Fruit fly (Drosophila melanogaster) whole organism, embryonic: ENCODE results near the gene CG6345.
A peak's percentile ranks its signal among the peaks of the same experiment; 100 is the strongest.

ENCODE experiments used
- ATbp ChIP-seq: fragments of 200-800 bp; sonication (Bioruptor generic); optimal IDR thresholded peaks from 2 replicates; lab custom pipeline; 2017; ENCODE audit warnings: missing biosample characterization, mild to moderate bottlenecking, missing genetic modification characterization, missing genetic modification reagents
- Adf1 ChIP-seq: fragments of 200-800 bp; sonication (Bioruptor generic); IDR thresholded peaks from 2 replicates; pipeline ENCODE4 v1.3.6; 2022; ENCODE audit warnings: missing biosample characterization, missing genetic modification characterization
- Antp ChIP-seq: fragments of 200-800 bp; sonication (Bioruptor generic); optimal IDR thresholded peaks from 3 replicates; lab custom pipeline; 2016; ENCODE audit warnings: missing biosample characterization, missing genetic modification characterization
- CG11093 ChIP-seq: fragments of 200-800 bp; sonication (Bioruptor generic); IDR thresholded peaks from 3 replicates; pipeline ENCODE4 v1.3.6; 2022; ENCODE audit warnings: missing biosample characterization, missing genetic modification characterization
- CG1529 ChIP-seq: fragments of 200-800 bp; sonication (Bioruptor generic); optimal IDR thresholded peaks from 3 replicates; lab custom pipeline; 2018; ENCODE audit warnings: missing biosample characterization, missing genetic modification characterization
- CG16813 ChIP-seq: fragments of 200-800 bp; sonication (Bioruptor generic); IDR thresholded peaks from 3 replicates; pipeline ENCODE4 v1.3.6; 2022; ENCODE audit warnings: missing biosample characterization, missing genetic modification characterization; ENCODE audit not compliant: partially characterized antibody
- CG16863 ChIP-seq: fragments of 200-800 bp; sonication (Bioruptor generic); optimal IDR thresholded peaks from 3 replicates; lab custom pipeline; 2016; ENCODE audit warnings: missing biosample characterization, missing genetic modification characterization
- CG17912 ChIP-seq: fragments of 200-800 bp; sonication (Bioruptor generic); optimal IDR thresholded peaks from 2 replicates; lab custom pipeline; 2018; ENCODE audit warnings: missing biosample characterization, mild to moderate bottlenecking, missing genetic modification characterization
- CG18476 ChIP-seq: fragments of 200-800 bp; sonication (Bioruptor generic); optimal IDR thresholded peaks from 2 replicates; lab custom pipeline; 2016; ENCODE audit warnings: missing biosample characterization, mild to moderate bottlenecking, missing genetic modification characterization
- CG2202 ChIP-seq: fragments of 200-800 bp; sonication (Bioruptor generic); optimal IDR thresholded peaks from 2 replicates; lab custom pipeline; 2018; ENCODE audit warnings: missing biosample characterization, mild to moderate bottlenecking, missing genetic modification characterization
- CG30431 ChIP-seq: fragments of 200-800 bp; sonication (Bioruptor generic); optimal IDR thresholded peaks from 2 replicates; lab custom pipeline; 2017; ENCODE audit warnings: missing biosample characterization, missing genetic modification characterization
- CG34224 ChIP-seq: fragments of 200-800 bp; sonication (Bioruptor generic); IDR thresholded peaks from 3 replicates; pipeline ENCODE4 v1.3.6; 2022; ENCODE audit warnings: missing biosample characterization, missing genetic modification characterization; ENCODE audit not compliant: partially characterized antibody
- CG34376 ChIP-seq: fragments of 200-800 bp; sonication (Bioruptor generic); optimal IDR thresholded peaks from 2 replicates; lab custom pipeline; 2018; ENCODE audit warnings: missing biosample characterization, mild to moderate bottlenecking, missing genetic modification characterization
- CG3995 ChIP-seq: fragments of 200-800 bp; sonication (Bioruptor generic); optimal IDR thresholded peaks from 3 replicates; lab custom pipeline; 2016; ENCODE audit warnings: missing biosample characterization, missing genetic modification characterization
- CG5245 ChIP-seq: fragments of 200-800 bp; sonication (Bioruptor generic); optimal IDR thresholded peaks from 3 replicates; lab custom pipeline; 2016; ENCODE audit warnings: missing biosample characterization, missing genetic modification characterization
- CG8359 ChIP-seq: fragments of 200-800 bp; sonication (Bioruptor generic); optimal IDR thresholded peaks from 2 replicates; lab custom pipeline; 2017; ENCODE audit warnings: missing biosample characterization, mild to moderate bottlenecking, missing genetic modification characterization, borderline replicate concordance
- CG9437 ChIP-seq: fragments of 200-800 bp; sonication (Bioruptor generic); optimal IDR thresholded peaks from 2 replicates; lab custom pipeline; 2018; ENCODE audit warnings: missing biosample characterization, mild to moderate bottlenecking, missing genetic modification characterization
- Dek ChIP-seq: fragments of 200-800 bp; sonication (Bioruptor generic); optimal IDR thresholded peaks from 3 replicates; lab custom pipeline; 2019; ENCODE audit warnings: missing biosample characterization, mild to moderate bottlenecking, missing genetic modification characterization, moderate library complexity
- Dfd ChIP-seq, 2 experiments: fragments of >200 bp; optimal IDR thresholded peaks; 2 replicates each; lab custom pipeline; 2017; ENCODE audit warnings: missing biosample characterization in 2 of 2, missing genetic modification characterization in 2 of 2
- Dp ChIP-seq: fragments of 200-800 bp; sonication (Bioruptor generic); optimal IDR thresholded peaks from 2 replicates; lab custom pipeline; 2018; ENCODE audit warnings: missing biosample characterization, mild to moderate bottlenecking, missing genetic modification characterization, moderate library complexity
- Eip74EF ChIP-seq, 2 experiments: fragments of 200-800 bp in 1 of 2; fragments of >200 bp in 1 of 2; sonication (Bioruptor generic) in 1 of 2; optimal IDR thresholded peaks; 2 replicates each; lab custom pipeline; 2017 to 2019; ENCODE audit warnings: missing biosample characterization in 2 of 2, missing genetic modification characterization in 2 of 2, mild to moderate bottlenecking in 1 of 2, moderate library complexity in 1 of 2
- Fer3 ChIP-seq: fragments of 200-800 bp; sonication (Bioruptor generic); optimal IDR thresholded peaks from 2 replicates; lab custom pipeline; 2018; ENCODE audit warnings: missing biosample characterization, mild to moderate bottlenecking, missing genetic modification characterization, moderate library complexity
- GATAe ChIP-seq: fragments of 200-800 bp; sonication (Bioruptor generic); conservative IDR thresholded peaks from 2 replicates; pipeline ENCODE4 v1.3.6; 2022; ENCODE audit warnings: missing biosample characterization, missing genetic modification characterization
- Hr78 ChIP-seq, 2 experiments: fragments of 200-800 bp in 1 of 2; fragments of >200 bp in 1 of 2; sonication (Bioruptor generic) in 1 of 2; optimal IDR thresholded peaks; 2 replicates each; lab custom pipeline; 2017 to 2019; ENCODE audit warnings: missing biosample characterization in 2 of 2, missing genetic modification characterization in 2 of 2, mild to moderate bottlenecking in 1 of 2, moderate library complexity in 1 of 2
- Optix ChIP-seq: fragments of 200-800 bp; sonication (Bioruptor generic); IDR thresholded peaks from 3 replicates; pipeline ENCODE4 v1.3.6; 2022; ENCODE audit warnings: missing biosample characterization, missing genetic modification characterization
- Ravus ChIP-seq: fragments of 200-800 bp; sonication (Bioruptor generic); IDR thresholded peaks from 2 replicates; pipeline ENCODE4 v1.3.6; 2022; ENCODE audit warnings: missing biosample characterization, missing genetic modification characterization
- Rfx ChIP-seq: fragments of 200-800 bp; sonication (Bioruptor generic); IDR thresholded peaks from 2 replicates; pipeline ENCODE4 v1.3.6; 2022; ENCODE audit warnings: missing biosample characterization, missing genetic modification characterization
- Six4 ChIP-seq: fragments of 200-800 bp; sonication (Bioruptor generic); optimal IDR thresholded peaks from 2 replicates; lab custom pipeline; 2016; ENCODE audit warnings: missing biosample characterization, missing genetic modification characterization
- bigmax ChIP-seq: fragments of 200-800 bp; sonication (Bioruptor generic); optimal IDR thresholded peaks from 2 replicates; lab custom pipeline; 2018; ENCODE audit warnings: missing biosample characterization, mild to moderate bottlenecking, missing genetic modification characterization
- cato ChIP-seq: fragments of 200-800 bp; sonication (Bioruptor generic); optimal IDR thresholded peaks from 2 replicates; lab custom pipeline; 2016; ENCODE audit warnings: missing biosample characterization, missing genetic modification characterization, borderline replicate concordance
- dm ChIP-seq: fragments of 200-800 bp; sonication (Bioruptor generic); optimal IDR thresholded peaks from 3 replicates; lab custom pipeline; 2016; ENCODE audit warnings: missing biosample characterization, missing genetic modification characterization
- dpn ChIP-seq, 2 experiments: fragments of 200-800 bp; sonication (Bioruptor generic); optimal IDR thresholded peaks; 3 replicates each; lab custom pipeline; 2016; ENCODE audit warnings: missing biosample characterization in 2 of 2, missing genetic modification characterization in 2 of 2
- fd64A ChIP-seq: fragments of 200-800 bp; sonication (Bioruptor generic); optimal IDR thresholded peaks from 3 replicates; lab custom pipeline; 2018; ENCODE audit warnings: missing biosample characterization, mild to moderate bottlenecking, missing genetic modification characterization
- grn ChIP-seq: fragments of 200-800 bp; sonication (Bioruptor generic); optimal IDR thresholded peaks from 3 replicates; lab custom pipeline; 2017; ENCODE audit warnings: missing biosample characterization, missing genetic modification characterization
- ham ChIP-seq: fragments of 200-800 bp; sonication (Bioruptor generic); IDR thresholded peaks from 2 replicates; pipeline ENCODE4 v1.3.6; 2022; ENCODE audit warnings: missing biosample characterization, missing genetic modification characterization
- her ChIP-seq: fragments of 200-800 bp; sonication (Bioruptor generic); optimal IDR thresholded peaks from 2 replicates; lab custom pipeline; 2016; ENCODE audit warnings: missing biosample characterization, missing genetic modification characterization
- hth ChIP-seq: fragments of >200 bp; optimal IDR thresholded peaks from 2 replicates; lab custom pipeline; 2017; ENCODE audit warnings: inconsistent platforms
- jigr1 ChIP-seq: fragments of 200-800 bp; sonication (Bioruptor generic); IDR thresholded peaks from 3 replicates; pipeline ENCODE4 v1.3.6; 2022; ENCODE audit warnings: missing biosample characterization, missing genetic modification characterization
- knrl ChIP-seq: fragments of 200-800 bp; sonication (Bioruptor generic); IDR thresholded peaks from 3 replicates; pipeline ENCODE4 v1.3.6; 2022; ENCODE audit warnings: missing biosample characterization, missing genetic modification characterization; ENCODE audit not compliant: partially characterized antibody
- lab ChIP-seq: fragments of 200-800 bp; sonication (Bioruptor generic); optimal IDR thresholded peaks from 3 replicates; lab custom pipeline; 2017; ENCODE audit warnings: missing biosample characterization, missing genetic modification characterization, mild to moderate bottlenecking, moderate library complexity, missing genetic modification reagents
- mld ChIP-seq: fragments of 200-800 bp; sonication (Bioruptor generic); IDR thresholded peaks from 3 replicates; pipeline ENCODE4 v1.3.6; 2022; ENCODE audit warnings: missing biosample characterization, missing genetic modification characterization; ENCODE audit not compliant: partially characterized antibody
- oc ChIP-seq: fragments of 200-800 bp; sonication (Bioruptor generic); optimal IDR thresholded peaks from 2 replicates; lab custom pipeline; 2018; ENCODE audit warnings: missing biosample characterization, mild to moderate bottlenecking, missing genetic modification characterization, moderate library complexity
- onecut ChIP-seq: fragments of 200-800 bp; sonication (Bioruptor generic); IDR thresholded peaks from 2 replicates; pipeline ENCODE4 v1.3.6; 2022; ENCODE audit warnings: missing biosample characterization, missing genetic modification characterization
- peb ChIP-seq: fragments of 200-800 bp; sonication (Bioruptor generic); IDR thresholded peaks from 2 replicates; pipeline ENCODE4 v1.3.6; 2022; ENCODE audit warnings: missing biosample characterization, missing genetic modification characterization
- prd ChIP-seq, 3 experiments: fragments of >200 bp in 2 of 3; fragments of 200-800 bp in 1 of 3; sonication (Bioruptor generic) in 1 of 3; optimal IDR thresholded peaks in 2 of 3; IDR thresholded peaks in 1 of 3; 2 replicates in 2 of 3; 3 replicates in 1 of 3; pipeline versions ENCODE4 v1.3.6 to Lab custom; 2017 to 2022; ENCODE audit warnings: missing biosample characterization in 1 of 3, missing genetic modification characterization in 1 of 3
- slou ChIP-seq: fragments of 200-800 bp; sonication (Bioruptor generic); optimal IDR thresholded peaks from 3 replicates; lab custom pipeline; 2016; ENCODE audit warnings: missing biosample characterization, missing genetic modification characterization
- sug ChIP-seq: fragments of 200-800 bp; optimal IDR thresholded peaks from 2 replicates; lab custom pipeline; 2019; ENCODE audit warnings: missing biosample characterization, mild to moderate bottlenecking, missing genetic modification characterization, moderate library complexity
- trh ChIP-seq: fragments of 200-800 bp; sonication (Bioruptor generic); optimal IDR thresholded peaks from 2 replicates; lab custom pipeline; 2016; ENCODE audit warnings: missing biosample characterization, missing genetic modification characterization

The CG6345 gene

DNA sequence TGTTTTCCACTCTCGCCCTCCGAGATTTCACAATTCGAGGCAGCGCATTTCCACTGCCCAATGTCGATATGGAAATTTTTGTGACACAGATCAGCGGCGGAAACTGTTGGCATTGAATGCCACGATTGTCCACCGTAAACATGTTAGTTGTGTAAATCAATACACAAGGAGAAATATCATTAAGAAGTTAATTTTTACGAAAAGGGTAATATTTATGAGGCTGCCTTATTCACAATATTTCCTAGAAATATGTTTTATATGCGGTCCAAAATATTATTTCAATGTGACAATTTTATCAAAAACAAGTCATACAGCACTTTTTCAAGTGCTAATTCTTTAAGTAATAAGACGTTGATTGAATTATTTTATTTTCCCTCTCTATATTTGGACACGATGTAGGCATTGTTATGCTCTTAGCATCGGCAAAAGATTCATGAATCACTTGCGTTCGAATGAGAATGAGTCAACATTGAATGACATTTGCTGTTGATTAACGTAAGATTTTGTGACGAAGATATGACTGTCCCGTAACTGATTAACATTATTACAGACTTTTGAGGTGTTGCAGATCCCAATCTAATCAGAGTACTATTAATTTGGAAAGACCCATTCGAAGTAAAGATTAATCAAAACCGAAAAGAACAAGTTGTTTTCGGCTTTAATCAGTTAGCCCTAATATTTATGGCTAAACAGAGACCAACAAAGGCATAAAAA lies 22.0 kb downstream of the CG6345 start (continued):
- TF ChIP-seq CG16813 (GFP tag; lab: Robert Waterston, UW): no peak
- peak; percentile 70 for TF ChIP-seq ATbp (GFP tag; lab: Kevin White, UChicago)
- peak; percentile 37 for TF ChIP-seq CG16863 (GFP tag; lab: Kevin White, UChicago)
- TF ChIP-seq dm (GFP tag; lab: Kevin White, UChicago): peak; percentile 49
- no peak for TF ChIP-seq CG30431 (GFP tag; lab: Kevin White, UChicago)
- no peak for TF ChIP-seq mld (GFP tag; lab: Robert Waterston, UW)
- peak; percentile 65 for TF ChIP-seq slou
- peak; percentile 86 for TF ChIP-seq Fer3
- peak; percentile 80 for TF ChIP-seq Dek (tag; lab: Kevin White, UChicago)
- peak; percentile 23 for TF ChIP-seq fd64A (GFP tag; lab: Kevin White, UChicago)
- peak; percentile 77 for TF ChIP-seq CG9437
- TF ChIP-seq Rfx (GFP tag; lab: Robert Waterston, UW): peak; percentile 97
- TF ChIP-seq CG18476 (GFP tag; lab: Kevin White, UChicago): peak; percentile 65
- peak; percentile 46 for TF ChIP-seq Antp (GFP tag; lab: Kevin White, UChicago)
- TF ChIP-seq CG2202 (tag; lab: Kevin White, UChicago): no peak
- no peak for TF ChIP-seq CG8359 (GFP tag; lab: Kevin White, UChicago)
- peak; percentile 82 for TF ChIP-seq lab
- TF ChIP-seq dpn (GFP tag; optimal IDR thresholded peaks at IDR 0.05; lab: Kevin White, UChicago): peak; percentile 81 to 84
- peak; percentile 72 for TF ChIP-seq Six4 (GFP tag; lab: Kevin White, UChicago)
- TF ChIP-seq hth (lab: Kevin White, UChicago): no peak
- no peak for TF ChIP-seq Dfd (GFP tag; optimal IDR thresholded peaks at IDR 0.05; lab: Kevin White, UChicago)
- TF ChIP-seq knrl: no peak
- TF ChIP-seq Eip74EF (GFP tag; optimal IDR thresholded peaks at IDR 0.05; lab: Kevin White, UChicago): peak in 1 of 2 experiments; percentile 71
- TF ChIP-seq bigmax: no peak
- peak; percentile 59 for TF ChIP-seq CG1529 (GFP tag; lab: Kevin White, UChicago)
- TF ChIP-seq CG5245 (GFP tag; lab: Kevin White, UChicago): peak; percentile 55
- peak; percentile 73 for TF ChIP-seq her (GFP tag; lab: Kevin White, UChicago)
- TF ChIP-seq ham (GFP tag; lab: Robert Waterston, UW): no peak
- peak in 1 of 2 experiments; percentile 72 for TF ChIP-seq Hr78 (GFP tag; optimal IDR thresholded peaks at IDR 0.05; lab: Kevin White, UChicago)
- peak; percentile 58; the same call in 2 of the 3 replicates for TF ChIP-seq CG11093 (GFP tag; lab: Robert Waterston, UW)
- TF ChIP-seq CG34224 (GFP tag; lab: Robert Waterston, UW): no peak
- no peak for TF ChIP-seq prd (optimal IDR thresholded peaks at IDR 0.05; lab: Kevin White, UChicago)
- peak; percentile 85 for TF ChIP-seq prd (GFP tag; IDR thresholded peaks at IDR 0.05; lab: Robert Waterston, UW)
- TF ChIP-seq GATAe (GFP tag; lab: Robert Waterston, UW): no peak
- TF ChIP-seq jigr1 (GFP tag; lab: Robert Waterston, UW): no peak
- TF ChIP-seq Dp (GFP tag; lab: Kevin White, UChicago): no peak
- TF ChIP-seq cato (GFP tag; lab: Kevin White, UChicago): peak; percentile 63
- peak; percentile 89 for TF ChIP-seq oc
- peak; percentile 14 for TF ChIP-seq CG34376
- peak; percentile 61 for TF ChIP-seq onecut (GFP tag; lab: Robert Waterston, UW)
- TF ChIP-seq sug (tag; lab: Kevin White, UChicago): peak; percentile 93
- no peak for TF ChIP-seq CG3995 (GFP tag; lab: Kevin White, UChicago)
- TF ChIP-seq trh (GFP tag; lab: Kevin White, UChicago): peak; percentile 44
- TF ChIP-seq Optix: no peak
- TF ChIP-seq Ravus (GFP tag; lab: Robert Waterston, UW): peak; percentile 55; the same call in 1 of the 2 replicates
- peak; percentile 99 for TF ChIP-seq grn (GFP tag; lab: Kevin White, UChicago)
- no peak for TF ChIP-seq CG17912 (GFP tag; lab: Kevin White, UChicago)
- no peak for TF ChIP-seq peb (GFP tag; lab: Robert Waterston, UW)
- TF ChIP-seq Adf1: peak; percentile 49
